Worm (Caenorhabditis elegans): Measurements from ENCODE around the gene F36H5.9.

DNA sequence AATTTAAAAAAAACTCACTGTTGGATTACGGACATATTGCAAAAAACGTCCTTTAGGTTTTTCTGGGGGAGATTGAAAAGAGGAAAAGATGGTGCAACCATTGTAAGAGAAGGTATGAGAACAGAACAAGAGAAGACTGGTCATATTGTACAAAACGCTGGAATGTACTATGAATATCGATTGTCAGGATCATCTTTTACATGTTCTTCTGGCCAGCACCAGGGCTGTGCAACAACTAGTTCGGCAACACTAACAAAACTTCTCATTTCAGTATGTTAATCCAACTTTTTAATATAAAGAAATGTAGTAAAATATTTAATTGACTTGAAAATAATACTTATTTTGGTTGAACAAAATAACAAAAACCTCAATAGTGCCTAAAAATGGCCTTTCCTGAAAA is 49.5 kb downstream of the F36H5.9 start, which contains the start of gene fbxb-47:
- TF ChIP-seq fos-1 (tag; optimal IDR thresholded peaks at IDR 0.05) (no peak), hlh-30 (tag; optimal IDR thresholded peaks at IDR 0.05; ENCODE audit: insufficient read depth) (no peak), ceh-82 (tag; optimal IDR thresholded peaks at IDR 0.05) (no peak), snpc-4 (tag; optimal IDR thresholded peaks at IDR 0.05) (no peak), lsy-2 (tag; optimal IDR thresholded peaks at IDR 0.05) (no peak), unc-62 (GFP tag; optimal IDR thresholded peaks at IDR 0.05 in 1 of 2) (no peak), unc-62 (tag; optimal IDR thresholded peaks at IDR 0.05) (no peak), ama-1 (optimal IDR thresholded peaks at IDR 0.05) (no peak), nhr-11 (tag; optimal IDR thresholded peaks at IDR 0.05) (no peak)
